Worm (Caenorhabditis elegans): ENCODE measurements around the gene F19F10.14.
A peak's percentile ranks its signal among the peaks of the same experiment; 100 is the strongest.

DNA sequence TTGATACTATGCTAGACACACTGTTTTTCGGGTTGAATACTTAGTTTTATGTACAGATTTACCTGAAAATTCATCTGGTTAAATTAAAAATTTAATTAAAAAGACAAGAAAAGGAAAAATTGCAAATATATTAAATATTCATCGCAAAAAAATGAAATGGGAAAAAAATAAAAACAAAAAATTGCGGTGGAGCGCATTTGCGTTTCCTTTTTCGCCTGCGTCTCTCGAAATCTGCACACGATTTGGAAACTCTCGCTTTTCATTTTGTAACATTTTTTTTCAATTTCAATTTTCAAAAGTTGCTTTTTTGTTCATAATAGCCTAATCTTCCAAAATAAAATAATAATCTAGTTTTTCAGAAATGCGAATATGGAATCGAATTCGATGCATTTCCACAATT lies 16.8 kb upstream of the F19F10.14 start, which contains the start of the genes F19F10.11 and C50E3.5:
- no peak for TF ChIP-seq ama-1 (optimal IDR thresholded peaks at IDR 0.05)
- TF ChIP-seq lin-13 (GFP tag; optimal IDR thresholded peaks at IDR 0.05), result no peak
- TF ChIP-seq sem-4 (tag; optimal IDR thresholded peaks at IDR 0.05), result peak; percentile 63
- TF ChIP-seq unc-62 (GFP tag; optimal IDR thresholded peaks at IDR 0.05), result no peak
- no peak for TF ChIP-seq dmd-4 (tag; optimal IDR thresholded peaks at IDR 0.05)
